Worm (Caenorhabditis elegans): ENCODE measurements around the gene T16G12.6.

Gene T16G12.6

ce11 chrIII:10123586-10124233 is 54.3 kb downstream of the T16G12.6 start, which contains the start of gene ttll-4 (continued):
- peak; percentile 72 for TF ChIP-seq dmd-9 (GFP tag; IDR thresholded peaks at IDR 0.05)
- TF ChIP-seq R02D3.7 (tag; optimal IDR thresholded peaks at IDR 0.05), result peak; percentile 40
- TF ChIP-seq mep-1 (tag; optimal IDR thresholded peaks at IDR 0.05), result peak; percentile 39
- TF ChIP-seq ceh-82 (tag; optimal IDR thresholded peaks at IDR 0.05), result no peak
- no peak for TF ChIP-seq unc-39 (tag; optimal IDR thresholded peaks at IDR 0.05)
- TF ChIP-seq ctbp-1 (GFP tag; IDR thresholded peaks at IDR 0.05), result peak; percentile 53
- no peak for TF ChIP-seq ceh-62 (tag; optimal IDR thresholded peaks at IDR 0.05)
- no peak for TF ChIP-seq F26F4.8 (GFP tag; conservative IDR thresholded peaks at IDR 0.05)
- TF ChIP-seq F44E2.7 (GFP tag; IDR thresholded peaks at IDR 0.05), result no peak
- TF ChIP-seq aha-1 (tag), result no peak
- TF ChIP-seq unc-130 (GFP tag; optimal IDR thresholded peaks at IDR 0.05), result peak; percentile 57
- no peak for TF ChIP-seq snpc-4 (tag; optimal IDR thresholded peaks at IDR 0.05)
- no peak for TF ChIP-seq nhr-6 (tag; optimal IDR thresholded peaks at IDR 0.05)
- no peak for TF ChIP-seq nhr-76 (tag; optimal IDR thresholded peaks at IDR 0.05)
- 0 out of 2 replicates have a peak, but pooled peaks have one; percentile 39 for TF ChIP-seq mdt-29 (GFP tag; IDR thresholded peaks at IDR 0.05)
- TF ChIP-seq F10B5.3 (tag; optimal IDR thresholded peaks at IDR 0.05), result no peak
- no peak for TF ChIP-seq lin-15B (tag; optimal IDR thresholded peaks at IDR 0.05)
- no peak for TF ChIP-seq gei-8 (GFP tag; optimal IDR thresholded peaks at IDR 0.05)
- peak; percentile 37; the same call in 1 of the 2 replicates for TF ChIP-seq egl-43 (GFP tag; IDR thresholded peaks at IDR 0.05)
- peak; percentile 64 for TF ChIP-seq Y48G9A.11 (GFP tag; IDR thresholded peaks at IDR 0.05)
- TF ChIP-seq jun-1 (tag; optimal IDR thresholded peaks at IDR 0.05), result no peak
- TF ChIP-seq hif-1 (tag; optimal IDR thresholded peaks at IDR 0.05), result peak in 1 of 2 experiments; percentile 20
- 0 out of 2 replicates have a peak, but pooled peaks have one; percentile 37 for TF ChIP-seq nhr-42 (GFP tag; IDR thresholded peaks at IDR 0.05)
- TF ChIP-seq duxl-1 (tag; optimal IDR thresholded peaks at IDR 0.05; ENCODE audit: poor library complexity), result no peak
- peak; percentile 94 for TF ChIP-seq mes-2 (tag; optimal IDR thresholded peaks at IDR 0.05; ENCODE audit: poor library complexity, severe bottlenecking)
- TF ChIP-seq nhr-28 (tag; optimal IDR thresholded peaks at IDR 0.05), result no peak
- peak; percentile 65 for TF ChIP-seq rbr-2 (tag; optimal IDR thresholded peaks at IDR 0.05)
- TF ChIP-seq zfp-2 (tag; optimal IDR thresholded peaks at IDR 0.05), result no peak
- no peak for TF ChIP-seq mxl-3 (GFP tag; optimal IDR thresholded peaks at IDR 0.05)
- TF ChIP-seq Y105C5A.15 (GFP tag; IDR thresholded peaks at IDR 0.05), result no peak
- TF ChIP-seq zip-11 (GFP tag; IDR thresholded peaks at IDR 0.05), result no peak
- no peak for TF ChIP-seq mxl-2 (GFP tag; conservative IDR thresholded peaks at IDR 0.05)
- no peak for TF ChIP-seq dve-1 (tag; optimal IDR thresholded peaks at IDR 0.05; ENCODE audit: insufficient read depth)
